Fruit fly (Drosophila melanogaster) whole organism, pupa: Measurements from ENCODE around the gene Cyp4s3.

Experiments
- CG10348 ChIP-seq: fragments of 200-800 bp; sonication (Bioruptor generic); IDR thresholded peaks from 2 replicates; pipeline ENCODE4 v1.3.6; 2022; ENCODE audit warnings: missing biosample characterization, missing genetic modification characterization
- CG12605 ChIP-seq: fragments of 200-800 bp; sonication (Bioruptor generic); IDR thresholded peaks from 2 replicates; pipeline ENCODE4 v1.3.6; 2022; ENCODE audit warnings: missing biosample characterization, missing genetic modification characterization
- CG14655 ChIP-seq: fragments of 200-800 bp; sonication (Bioruptor generic); optimal IDR thresholded peaks from 3 replicates; lab custom pipeline; 2017; ENCODE audit warnings: mild to moderate bottlenecking, missing biosample characterization, missing genetic modification reagents, missing genetic modification characterization
- CG17806 ChIP-seq: fragments of 200-800 bp; sonication (Bioruptor generic); optimal IDR thresholded peaks from 2 replicates; lab custom pipeline; 2018; ENCODE audit warnings: missing biosample characterization, mild to moderate bottlenecking, missing genetic modification characterization, moderate library complexity
- CG34367 ChIP-seq: fragments of 200-800 bp; sonication (Bioruptor generic); optimal IDR thresholded peaks from 2 replicates; lab custom pipeline; 2018; ENCODE audit warnings: missing biosample characterization, mild to moderate bottlenecking, missing genetic modification characterization
- CG8301 ChIP-seq: fragments of 200-800 bp; sonication (Bioruptor generic); optimal IDR thresholded peaks from 2 replicates; lab custom pipeline; 2018; ENCODE audit warnings: missing biosample characterization, mild to moderate bottlenecking, missing genetic modification characterization
- CG9948 ChIP-seq: fragments of 200-800 bp; sonication (Bioruptor generic); optimal IDR thresholded peaks from 2 replicates; lab custom pipeline; 2018; ENCODE audit warnings: missing biosample characterization, mild to moderate bottlenecking, missing genetic modification characterization, moderate library complexity
- D1 ChIP-seq: fragments of 200-800 bp; sonication (Bioruptor generic); optimal IDR thresholded peaks from 2 replicates; lab custom pipeline; 2018; ENCODE audit warnings: missing biosample characterization, mild to moderate bottlenecking, missing genetic modification characterization, moderate library complexity
- EcR ChIP-seq: fragments of 200-800 bp; sonication (Bioruptor generic); optimal IDR thresholded peaks from 3 replicates; lab custom pipeline; 2019; ENCODE audit warnings: missing biosample characterization, missing genetic modification characterization, mild to moderate bottlenecking, moderate library complexity, missing genetic modification reagents
- Pif1A ChIP-seq: fragments of 200-800 bp; sonication (Bioruptor generic); optimal IDR thresholded peaks from 3 replicates; lab custom pipeline; 2016; ENCODE audit warnings: missing biosample characterization, missing genetic modification characterization
- Pif1B ChIP-seq: fragments of 200-800 bp; sonication (Bioruptor generic); optimal IDR thresholded peaks from 3 replicates; lab custom pipeline; 2016; ENCODE audit warnings: missing biosample characterization, missing genetic modification characterization
- rn ChIP-seq: fragments of 200-800 bp; sonication (Bioruptor generic); IDR thresholded peaks from 2 replicates; pipeline ENCODE4 v1.3.6; 2022; ENCODE audit warnings: missing biosample characterization, missing genetic modification characterization

DNA sequence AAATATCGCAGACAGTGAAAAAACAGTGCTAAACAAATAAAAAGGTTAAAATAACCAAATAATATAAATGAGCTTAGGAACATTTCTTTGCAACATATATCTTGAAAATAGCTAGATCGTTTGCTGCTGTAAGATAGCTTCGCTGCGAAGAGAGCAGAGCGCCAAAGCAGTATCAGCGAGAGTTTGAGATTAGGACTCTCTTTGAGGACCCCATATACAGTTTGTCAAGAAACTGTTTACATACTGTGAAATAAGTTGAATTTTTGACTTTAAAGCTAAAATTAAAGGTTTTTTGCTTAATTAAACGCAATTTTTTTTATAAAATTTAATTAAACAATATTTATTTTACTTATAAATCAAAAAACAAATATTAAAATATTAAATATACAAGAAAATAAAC, 39.7 kb downstream of the Cyp4s3 start:
- TF ChIP-seq EcR (GFP tag; lab: Kevin White, UChicago): no peak
- TF ChIP-seq CG10348 (GFP tag; lab: Robert Waterston, UW): no peak
- TF ChIP-seq CG14655 (GFP tag; lab: Kevin White, UChicago): no peak
- TF ChIP-seq CG8301 (tag; lab: Kevin White, UChicago): no peak
- TF ChIP-seq Pif1B (GFP tag; lab: Kevin White, UChicago): no peak
- TF ChIP-seq rn (GFP tag; lab: Robert Waterston, UW): no peak
- TF ChIP-seq CG9948 (tag; lab: Kevin White, UChicago): no peak
- no peak for TF ChIP-seq CG34367 (tag; lab: Kevin White, UChicago)
- TF ChIP-seq CG12605: no peak
- TF ChIP-seq D1 (tag; lab: Kevin White, UChicago): no peak
- no peak for TF ChIP-seq CG17806 (tag; lab: Kevin White, UChicago)
- no peak for TF ChIP-seq Pif1A (GFP tag; lab: Kevin White, UChicago)
